Worm (Caenorhabditis elegans): ENCODE data around the gene T14B4.20.
A peak's percentile ranks its signal among the peaks of the same experiment; 100 is the strongest.

- TF ChIP-seq ceh-82 (tag; optimal IDR thresholded peaks at IDR 0.05): peak in 2 of 3 experiments; percentile 33 to 57
- TF ChIP-seq unc-62 (GFP tag; optimal IDR thresholded peaks at IDR 0.05): no peak
- TF ChIP-seq mef-2 (tag; optimal IDR thresholded peaks at IDR 0.05): no peak
- no peak for TF ChIP-seq egl-13 (tag; optimal IDR thresholded peaks at IDR 0.05)
- TF ChIP-seq nhr-90 (tag; optimal IDR thresholded peaks at IDR 0.05; ENCODE audit: poor library complexity): no peak
- TF ChIP-seq zip-4 (GFP tag; optimal IDR thresholded peaks at IDR 0.05): no peak
- no peak for TF ChIP-seq ama-1 (optimal IDR thresholded peaks at IDR 0.05)
Measured at ce11 chrII:6708980-6709379, 7.7 kb upstream of the T14B4.20 start.
